Fruit fly (Drosophila melanogaster): ENCODE measurements around the gene CG14421.

CG14421 gene

DNA sequence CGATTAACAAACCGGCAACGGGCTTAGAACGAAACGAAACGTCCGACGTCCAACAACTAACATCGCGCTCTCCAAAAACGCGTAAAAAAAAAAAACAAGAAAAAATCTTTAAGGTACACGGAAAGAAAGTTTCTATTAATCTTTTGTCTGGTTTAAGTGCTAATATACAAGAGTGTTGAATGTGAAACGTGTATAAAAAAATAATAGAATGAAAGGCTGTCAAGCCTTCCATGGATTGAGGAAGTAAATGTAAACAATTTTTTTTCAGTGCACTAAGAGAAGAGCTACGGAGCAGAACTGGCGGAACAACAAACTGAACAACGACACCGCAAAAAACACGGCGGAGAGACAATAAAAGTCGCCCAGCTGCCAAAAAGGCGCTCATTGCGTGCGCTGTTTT is 21.5 kb upstream of the CG14421 start, which contains the start of gene CG3588 (continued):
- TF ChIP-seq CG2678 (tag; optimal IDR thresholded peaks at IDR 0.05) (peak; percentile 84), Chrac-16 (GFP tag; optimal IDR thresholded peaks at IDR 0.05) (peak; percentile 68), hkb (optimal IDR thresholded peaks at IDR 0.05) (no peak), hkb (GFP tag; IDR thresholded peaks at IDR 0.05) (peak; percentile 72), sim (GFP tag; IDR thresholded peaks at IDR 0.05) (no peak), ftz-f1 (GFP tag; optimal IDR thresholded peaks at IDR 0.05) (no peak), CG11093 (GFP tag; IDR thresholded peaks at IDR 0.05) (peak; percentile 36; the same call in 1 of the 3 replicates), Antp (GFP tag; optimal IDR thresholded peaks at IDR 0.05) (no peak), Deaf1 (tag; optimal IDR thresholded peaks at IDR 0.05) (peak; percentile 25), CG6654 (GFP tag; optimal IDR thresholded peaks at IDR 0.05) (no peak), Hr3 (GFP tag; optimal IDR thresholded peaks at IDR 0.05) (peak; percentile 53), zfh2 (GFP tag; optimal IDR thresholded peaks at IDR 0.05) (peak; percentile 77), slp2 (GFP tag; optimal IDR thresholded peaks at IDR 0.05) (peak; percentile 55), Eip74EF (GFP tag; optimal IDR thresholded peaks at IDR 0.05) (no peak), HLH54F (GFP tag; optimal IDR thresholded peaks at IDR 0.05) (peak; percentile 74), Ptx1 (GFP tag; IDR thresholded peaks at IDR 0.05) (peak; percentile 77), chm (GFP tag; IDR thresholded peaks at IDR 0.05) (peak; percentile 54; the same call in 1 of the 2 replicates), az2 (GFP tag; optimal IDR thresholded peaks at IDR 0.05) (peak; percentile 52), lmd (GFP tag; IDR thresholded peaks at IDR 0.05) (peak; percentile 85), Dbx (GFP tag; IDR thresholded peaks at IDR 0.05) (peak; percentile 87), CG11247 (GFP tag; IDR thresholded peaks at IDR 0.05) (peak; percentile 77), Rfx (GFP tag; IDR thresholded peaks at IDR 0.05) (peak; percentile 94), CG1024 (GFP tag; IDR thresholded peaks at IDR 0.05) (0 out of 2 replicates have a peak, but pooled peaks have one; percentile 33), Side (GFP tag; optimal IDR thresholded peaks at IDR 0.05) (no peak), CG10366 (GFP tag; IDR thresholded peaks at IDR 0.05) (peak; percentile 76), ranshi (GFP tag; IDR thresholded peaks at IDR 0.05) (peak; percentile 83), CG4424 (GFP tag; optimal IDR thresholded peaks at IDR 0.05) (peak; percentile 60), nau (GFP tag; optimal IDR thresholded peaks at IDR 0.05) (peak; percentile 41), CG10462 (GFP tag; optimal IDR thresholded peaks at IDR 0.05) (peak; percentile 23), ham (GFP tag; IDR thresholded peaks at IDR 0.05) (no peak), toy (GFP tag; IDR thresholded peaks at IDR 0.05) (0 out of 2 replicates have a peak, but pooled peaks have one; percentile 46), CG16813 (GFP tag; IDR thresholded peaks at IDR 0.05; ENCODE audit: partially characterized antibody) (no peak), zf30C (GFP tag; optimal IDR thresholded peaks at IDR 0.05) (no peak), CG3995 (GFP tag; optimal IDR thresholded peaks at IDR 0.05) (peak; percentile 5), ci (GFP tag; IDR thresholded peaks at IDR 0.05) (peak; percentile 77), tin (GFP tag; optimal IDR thresholded peaks at IDR 0.05) (peak; percentile 66), scrt (GFP tag; optimal IDR thresholded peaks at IDR 0.05) (peak; percentile 62), ac (GFP tag; optimal IDR thresholded peaks at IDR 0.05) (no peak), HmgZ (tag; optimal IDR thresholded peaks at IDR 0.05) (peak; percentile 50), CG8388 (GFP tag; optimal IDR thresholded peaks at IDR 0.05) (peak; percentile 35), BtbVII (GFP tag; optimal IDR thresholded peaks at IDR 0.05) (peak; percentile 60), fd3F (GFP tag; optimal IDR thresholded peaks at IDR 0.05) (peak; percentile 66), Gug (GFP tag; IDR thresholded peaks at IDR 0.05) (peak; percentile 79; the same call in 3 of the 4 replicates), unpg (GFP tag; optimal IDR thresholded peaks at IDR 0.05) (peak; percentile 81), Meics (GFP tag; optimal IDR thresholded peaks at IDR 0.05) (peak; percentile 81), Hr51 (GFP tag; optimal IDR thresholded peaks at IDR 0.05) (peak; percentile 40 to 64), CG5245 (GFP tag; optimal IDR thresholded peaks at IDR 0.05) (peak; percentile 44), CoRest (tag; optimal IDR thresholded peaks at IDR 0.05) (peak; percentile 73), CG31365 (tag; optimal IDR thresholded peaks at IDR 0.05) (peak; percentile 20), rib (GFP tag; IDR thresholded peaks at IDR 0.05) (peak; percentile 84), CG7839 (tag; optimal IDR thresholded peaks at IDR 0.05) (peak; percentile 82), schlank (tag; optimal IDR thresholded peaks at IDR 0.05) (peak; percentile 54)
